Worm (Caenorhabditis elegans): ENCODE measurements around the gene F57H12.6.
A peak's percentile ranks its signal among the peaks of the same experiment; 100 is the strongest.

The F57H12.6 gene

ce11 chrIV:8016694-8017093 lies 40.6 kb upstream of the F57H12.6 start, which contains the start of gene elpc-4:
Gene elpc-4 (plus strand): TSS chrIV:8016994.
- TF ChIP-seq nhr-232 (tag; optimal IDR thresholded peaks at IDR 0.05) (no peak), rnt-1 (tag; optimal IDR thresholded peaks at IDR 0.05) (no peak), Y22D7AL.16 (tag; optimal IDR thresholded peaks at IDR 0.05) (no peak), elt-2 (tag; optimal IDR thresholded peaks at IDR 0.05) (no peak), ref-2 (tag; optimal IDR thresholded peaks at IDR 0.05) (no peak), pag-3 (tag; optimal IDR thresholded peaks at IDR 0.05; ENCODE audit: borderline replicate concordance) (no peak)

ce11 chrIV:8015726-8016312 lies 39.7 kb upstream of the F57H12.6 start, which contains the start of gene C26B2.7:
Gene C26B2.7 (plus strand): TSS chrIV:8016274.
- TF ChIP-seq pag-3 (tag; optimal IDR thresholded peaks at IDR 0.05; ENCODE audit: borderline replicate concordance): peak; percentile 82
- TF ChIP-seq ceh-34 (tag; optimal IDR thresholded peaks at IDR 0.05): peak; percentile 74
- peak; percentile 98 for TF ChIP-seq ceh-31 (tag; optimal IDR thresholded peaks at IDR 0.05)
- peak; percentile 81 for TF ChIP-seq unc-42 (tag; optimal IDR thresholded peaks at IDR 0.05)
- peak; percentile 91 for TF ChIP-seq C08G9.2 (tag; optimal IDR thresholded peaks at IDR 0.05)
- peak; percentile 64 for TF ChIP-seq hlh-6 (tag; optimal IDR thresholded peaks at IDR 0.05)
- peak; percentile 88 for TF ChIP-seq hlh-8 (tag; optimal IDR thresholded peaks at IDR 0.05)
- peak; percentile 6 for TF ChIP-seq pha-2 (tag; optimal IDR thresholded peaks at IDR 0.05)
- TF ChIP-seq ahr-1 (tag; optimal IDR thresholded peaks at IDR 0.05): peak; percentile 43
- TF ChIP-seq dmd-4 (tag; optimal IDR thresholded peaks at IDR 0.05; ENCODE audit: borderline replicate concordance): peak; percentile 76
- TF ChIP-seq ceh-45 (GFP tag; IDR thresholded peaks at IDR 0.05): peak; percentile 59; the same call in 1 of the 2 replicates
- peak; percentile 76 for TF ChIP-seq zip-5 (tag; optimal IDR thresholded peaks at IDR 0.05)
- TF ChIP-seq tbx-7 (tag; optimal IDR thresholded peaks at IDR 0.05): peak; percentile 80
- peak; percentile 4 for TF ChIP-seq madf-2 (tag; optimal IDR thresholded peaks at IDR 0.05)
- TF ChIP-seq hlh-13 (GFP tag; optimal IDR thresholded peaks at IDR 0.05): peak; percentile 31
- TF ChIP-seq sdc-2 (tag; optimal IDR thresholded peaks at IDR 0.05): peak; percentile 31
- peak; percentile 90 for TF ChIP-seq lim-6 (tag; optimal IDR thresholded peaks at IDR 0.05)
- peak; percentile 67 for TF ChIP-seq unc-3 (GFP tag; conservative IDR thresholded peaks at IDR 0.05)
- TF ChIP-seq unc-3 (tag; optimal IDR thresholded peaks at IDR 0.05): peak; percentile 3
- TF ChIP-seq ceh-2 (tag; optimal IDR thresholded peaks at IDR 0.05): peak; percentile 84
- TF ChIP-seq fax-1 (tag; optimal IDR thresholded peaks at IDR 0.05): peak; percentile 86
- 0 out of 2 replicates have a peak, but pooled peaks have one; percentile 11 for TF ChIP-seq sox-2 (GFP tag; IDR thresholded peaks at IDR 0.05)
- TF ChIP-seq ets-4 (tag; optimal IDR thresholded peaks at IDR 0.05): peak; percentile 87
- TF ChIP-seq unc-86 (tag; optimal IDR thresholded peaks at IDR 0.05): peak; percentile 30
- TF ChIP-seq ztf-16 (tag; optimal IDR thresholded peaks at IDR 0.05): peak; percentile 20
- TF ChIP-seq ceh-14 (tag; optimal IDR thresholded peaks at IDR 0.05): peak; percentile 96
- peak; percentile 85 for TF ChIP-seq rnt-1 (tag; optimal IDR thresholded peaks at IDR 0.05)
- TF ChIP-seq syd-9 (tag; optimal IDR thresholded peaks at IDR 0.05): peak; percentile 40
- peak; percentile 56 for TF ChIP-seq elt-2 (tag; optimal IDR thresholded peaks at IDR 0.05)
- TF ChIP-seq ref-2 (tag; optimal IDR thresholded peaks at IDR 0.05): peak; percentile 92
- peak; percentile 58 for TF ChIP-seq ceh-18 (tag; optimal IDR thresholded peaks at IDR 0.05)
- TF ChIP-seq mec-3 (tag; optimal IDR thresholded peaks at IDR 0.05; ENCODE audit: borderline replicate concordance): peak; percentile 93
- TF ChIP-seq F13H6.1 (tag; optimal IDR thresholded peaks at IDR 0.05): peak; percentile 90
- TF ChIP-seq pqm-1 (tag; optimal IDR thresholded peaks at IDR 0.05): peak; percentile 66
- peak; percentile 70 for TF ChIP-seq ceh-19 (GFP tag; optimal IDR thresholded peaks at IDR 0.05)
- peak; percentile 95 for TF ChIP-seq tbx-2 (tag; optimal IDR thresholded peaks at IDR 0.05)

ce11 chrIV:8013849-8014248 lies 37.7 kb upstream of the F57H12.6 start, which contains the start of gene C26B2.8:
Gene C26B2.8 (plus strand): TSS chrIV:8014149.
- TF ChIP-seq ceh-19 (GFP tag; optimal IDR thresholded peaks at IDR 0.05): no peak
- no peak for TF ChIP-seq pat-9 (tag; optimal IDR thresholded peaks at IDR 0.05)
- no peak for TF ChIP-seq pqm-1 (tag; optimal IDR thresholded peaks at IDR 0.05)
- no peak for TF ChIP-seq F13H6.1 (tag; optimal IDR thresholded peaks at IDR 0.05)
- TF ChIP-seq sdc-2 (tag; optimal IDR thresholded peaks at IDR 0.05): no peak
- TF ChIP-seq hlh-6 (tag; optimal IDR thresholded peaks at IDR 0.05): no peak
- no peak for TF ChIP-seq ceh-9 (tag; optimal IDR thresholded peaks at IDR 0.05)
- no peak for TF ChIP-seq ceh-6 (GFP tag; optimal IDR thresholded peaks at IDR 0.05)
- no peak for TF ChIP-seq ceh-18 (tag; optimal IDR thresholded peaks at IDR 0.05)
- TF ChIP-seq Y22D7AL.16 (tag; optimal IDR thresholded peaks at IDR 0.05): no peak
- no peak for TF ChIP-seq hlh-15 (tag; optimal IDR thresholded peaks at IDR 0.05)
- no peak for TF ChIP-seq tbx-7 (tag; optimal IDR thresholded peaks at IDR 0.05)
- no peak for TF ChIP-seq odd-2 (tag; optimal IDR thresholded peaks at IDR 0.05)
- TF ChIP-seq pag-3 (tag; optimal IDR thresholded peaks at IDR 0.05; ENCODE audit: borderline replicate concordance): no peak
- no peak for TF ChIP-seq hlh-8 (tag; optimal IDR thresholded peaks at IDR 0.05)
